Worm (Caenorhabditis elegans): ENCODE results near the gene nlp-29.

DNA sequence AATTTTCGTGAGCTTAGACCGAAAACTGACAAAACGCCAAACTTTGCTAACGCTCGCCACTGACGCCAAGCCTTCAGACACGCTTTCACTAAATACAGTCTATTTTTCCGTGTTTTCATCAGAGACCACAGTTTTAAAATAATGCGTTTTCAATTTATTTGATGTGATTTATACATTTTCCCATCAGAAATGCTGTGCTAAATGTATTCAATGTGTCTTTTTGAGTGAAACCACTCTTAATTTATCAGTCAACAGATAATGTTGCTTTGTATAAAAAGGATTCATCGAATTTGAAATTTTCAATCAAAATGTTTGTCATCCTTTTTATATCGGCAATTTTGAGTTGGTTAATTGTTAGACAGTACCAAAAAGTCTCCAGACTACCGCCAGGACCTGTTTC lies 47.1 kb downstream of the nlp-29 start, which contains the start of gene cyp-35A4:
- TF ChIP-seq aly-2 (tag; optimal IDR thresholded peaks at IDR 0.05), result no peak
- no peak for TF ChIP-seq nhr-23 (tag; optimal IDR thresholded peaks at IDR 0.05)
- TF ChIP-seq snpc-4 (tag; optimal IDR thresholded peaks at IDR 0.05), result no peak
- TF ChIP-seq elt-3 (tag; optimal IDR thresholded peaks at IDR 0.05), result no peak
- no peak for TF ChIP-seq mdl-1 (tag; optimal IDR thresholded peaks at IDR 0.05)
- TF ChIP-seq fos-1 (tag; optimal IDR thresholded peaks at IDR 0.05), result no peak
- no peak for TF ChIP-seq fkh-2 (tag; optimal IDR thresholded peaks at IDR 0.05)
- TF ChIP-seq tbx-2 (tag; optimal IDR thresholded peaks at IDR 0.05), result no peak
- TF ChIP-seq jun-1 (tag; optimal IDR thresholded peaks at IDR 0.05), result no peak
- TF ChIP-seq unc-62 (GFP tag; optimal IDR thresholded peaks at IDR 0.05), result no peak
- no peak for TF ChIP-seq nhr-11 (tag; optimal IDR thresholded peaks at IDR 0.05)
- TF ChIP-seq daf-12 (tag; optimal IDR thresholded peaks at IDR 0.05), result no peak
- TF ChIP-seq ama-1 (optimal IDR thresholded peaks at IDR 0.05), result no peak
- no peak for TF ChIP-seq nhr-12 (tag; optimal IDR thresholded peaks at IDR 0.05)

All from whole organism, L3 larva.